Fruit fly (Drosophila melanogaster) whole organism, embryonic: Measurements from ENCODE around the gene CG14212.
A peak's percentile ranks its signal among the peaks of the same experiment; 100 is the strongest.

Experiments
- Antp ChIP-seq: fragments of 200-800 bp; sonication (Bioruptor generic); optimal IDR thresholded peaks from 3 replicates; lab custom pipeline; 2016; ENCODE audit warnings: missing biosample characterization, missing genetic modification characterization
- Atf3 ChIP-seq: fragments of 200-800 bp; sonication (Bioruptor generic); optimal IDR thresholded peaks from 3 replicates; lab custom pipeline; 2016; ENCODE audit warnings: missing biosample characterization, missing genetic modification characterization
- B-H1 ChIP-seq: fragments of 200-800 bp; sonication (Bioruptor generic); IDR thresholded peaks from 3 replicates; pipeline ENCODE4 v1.3.6; 2022; ENCODE audit warnings: missing biosample characterization, missing genetic modification characterization
- Blimp-1 ChIP-seq: fragments of 200-800 bp; sonication (Bioruptor generic); optimal IDR thresholded peaks from 3 replicates; lab custom pipeline; 2018; ENCODE audit warnings: missing biosample characterization, missing genetic modification characterization, mild to moderate bottlenecking, moderate library complexity, missing genetic modification reagents
- BtbVII ChIP-seq: fragments of 200-800 bp; sonication (Bioruptor generic); optimal IDR thresholded peaks from 3 replicates; lab custom pipeline; 2017; ENCODE audit warnings: missing biosample characterization, mild to moderate bottlenecking, missing genetic modification characterization
- CG10462 ChIP-seq: fragments of 200-800 bp; sonication (Bioruptor generic); optimal IDR thresholded peaks from 2 replicates; lab custom pipeline; 2016; ENCODE audit warnings: missing biosample characterization, missing genetic modification characterization
- CG11504 ChIP-seq: fragments of 200-800 bp; sonication (Bioruptor generic); optimal IDR thresholded peaks from 3 replicates; lab custom pipeline; 2019; ENCODE audit warnings: missing biosample characterization, mild to moderate bottlenecking, missing genetic modification characterization, moderate library complexity
- CG11695 ChIP-seq: fragments of 200-800 bp; sonication (Bioruptor generic); IDR thresholded peaks from 3 replicates; pipeline ENCODE4 v1.3.6; 2022; ENCODE audit warnings: missing biosample characterization, missing genetic modification characterization
- CG12236 ChIP-seq: fragments of 200-800 bp; sonication (Bioruptor generic); optimal IDR thresholded peaks from 2 replicates; lab custom pipeline; 2016; ENCODE audit warnings: missing biosample characterization, missing genetic modification characterization
- CG13424 ChIP-seq: fragments of 200-800 bp; sonication (Bioruptor generic); optimal IDR thresholded peaks from 2 replicates; lab custom pipeline; 2019; ENCODE audit warnings: missing biosample characterization, mild to moderate bottlenecking, missing genetic modification characterization, moderate library complexity
- CG14710 ChIP-seq: fragments of 200-800 bp; sonication (Bioruptor generic); optimal IDR thresholded peaks from 3 replicates; lab custom pipeline; 2019; ENCODE audit warnings: missing biosample characterization, mild to moderate bottlenecking, missing genetic modification characterization, moderate library complexity
- CG1602 ChIP-seq: fragments of 200-800 bp; sonication (Bioruptor generic); optimal IDR thresholded peaks from 3 replicates; lab custom pipeline; 2016; ENCODE audit warnings: missing biosample characterization, missing genetic modification characterization
- CG16779 ChIP-seq: fragments of 200-800 bp; sonication (Bioruptor generic); IDR thresholded peaks from 2 replicates; pipeline ENCODE4 v1.3.6; 2022; ENCODE audit warnings: missing biosample characterization, missing genetic modification characterization
- CG18476 ChIP-seq: fragments of 200-800 bp; sonication (Bioruptor generic); optimal IDR thresholded peaks from 2 replicates; lab custom pipeline; 2016; ENCODE audit warnings: missing biosample characterization, mild to moderate bottlenecking, missing genetic modification characterization
- CG18599 ChIP-seq: fragments of 200-800 bp; sonication (Bioruptor generic); optimal IDR thresholded peaks from 3 replicates; lab custom pipeline; 2017; ENCODE audit warnings: missing biosample characterization, missing genetic modification characterization, mild to moderate bottlenecking, moderate library complexity, missing genetic modification reagents
- CG2116 ChIP-seq: fragments of 200-800 bp; sonication (Bioruptor generic); optimal IDR thresholded peaks from 3 replicates; lab custom pipeline; 2018; ENCODE audit warnings: missing biosample characterization, mild to moderate bottlenecking, missing genetic modification characterization
- CG2875 ChIP-seq: fragments of 200-800 bp; sonication (Bioruptor generic); optimal IDR thresholded peaks from 2 replicates; lab custom pipeline; 2017; ENCODE audit warnings: missing biosample characterization, mild to moderate bottlenecking, missing genetic modification characterization, missing genetic modification reagents
- CG31388 ChIP-seq: fragments of 200-800 bp; sonication (Bioruptor generic); optimal IDR thresholded peaks from 2 replicates; lab custom pipeline; 2016; ENCODE audit warnings: missing biosample characterization, missing genetic modification characterization
- CG3726 ChIP-seq: fragments of 200-800 bp; sonication (Bioruptor generic); IDR thresholded peaks from 3 replicates; pipeline ENCODE4, ENCODE4 v1.3.6; 2022; ENCODE audit warnings: missing biosample characterization, missing genetic modification characterization
- CG3995 ChIP-seq: fragments of 200-800 bp; sonication (Bioruptor generic); optimal IDR thresholded peaks from 3 replicates; lab custom pipeline; 2016; ENCODE audit warnings: missing biosample characterization, missing genetic modification characterization
- CG6689 ChIP-seq: fragments of 200-800 bp; sonication (Bioruptor generic); IDR thresholded peaks from 2 replicates; pipeline ENCODE4 v1.3.6; 2022; ENCODE audit warnings: missing biosample characterization, missing genetic modification characterization
- CG6765 ChIP-seq: fragments of 200-800 bp; sonication (Bioruptor generic); optimal IDR thresholded peaks from 3 replicates; lab custom pipeline; 2017; ENCODE audit warnings: missing biosample characterization, mild to moderate bottlenecking, missing genetic modification characterization
- CG6791 ChIP-seq: fragments of 200-800 bp; sonication (Bioruptor generic); IDR thresholded peaks from 3 replicates; pipeline ENCODE4 v1.3.6; 2022; ENCODE audit warnings: missing biosample characterization, missing genetic modification characterization; ENCODE audit not compliant: partially characterized antibody
- CG7786 ChIP-seq: fragments of 200-800 bp; sonication (Bioruptor generic); optimal IDR thresholded peaks from 2 replicates; lab custom pipeline; 2016; ENCODE audit warnings: missing biosample characterization, missing genetic modification characterization
- CG9817 ChIP-seq: fragments of 200-800 bp; sonication (Bioruptor generic); optimal IDR thresholded peaks from 2 replicates; lab custom pipeline; 2018; ENCODE audit warnings: missing biosample characterization, mild to moderate bottlenecking, missing genetic modification characterization, moderate library complexity
- D ChIP-seq, 2 experiments: fragments of 200-800 bp in 1 of 2; fragments of >200 bp in 1 of 2; sonication (Bioruptor generic) in 1 of 2; optimal IDR thresholded peaks; 2 replicates in 1 of 2; 3 replicates in 1 of 2; lab custom pipeline; 2017; ENCODE audit warnings: mild to moderate bottlenecking in 1 of 2, missing biosample characterization in 1 of 2, missing genetic modification characterization in 1 of 2, missing genetic modification reagents in 1 of 2
- Drgx ChIP-seq: fragments of 200-800 bp; sonication (Bioruptor generic); IDR thresholded peaks from 2 replicates; pipeline ENCODE4 v1.3.6; 2022; ENCODE audit warnings: missing biosample characterization, missing genetic modification characterization
- Hmr ChIP-seq: fragments of 200-800 bp; sonication (Bioruptor generic); optimal IDR thresholded peaks from 3 replicates; lab custom pipeline; 2017; ENCODE audit warnings: mild to moderate bottlenecking, missing biosample characterization, missing genetic modification reagents, missing genetic modification characterization
- Hmx ChIP-seq: fragments of 200-800 bp; sonication (Bioruptor generic); optimal IDR thresholded peaks from 2 replicates; lab custom pipeline; 2016; ENCODE audit warnings: missing biosample characterization, missing genetic modification characterization
- Hr51 ChIP-seq, 2 experiments: fragments of 200-800 bp; sonication (Bioruptor generic); optimal IDR thresholded peaks; 2 replicates in 1 of 2; 3 replicates in 1 of 2; lab custom pipeline; 2016 to 2018; ENCODE audit warnings: missing biosample characterization in 2 of 2, missing genetic modification characterization in 2 of 2, mild to moderate bottlenecking in 1 of 2, moderate library complexity in 1 of 2
- Lhr ChIP-seq: fragments of 200-800 bp; sonication (Bioruptor generic); optimal IDR thresholded peaks from 3 replicates; lab custom pipeline; 2017; ENCODE audit warnings: mild to moderate bottlenecking, missing biosample characterization, missing genetic modification reagents, missing genetic modification characterization
- Lpt ChIP-seq: fragments of >200 bp; optimal IDR thresholded peaks from 2 replicates; lab custom pipeline; 2018; ENCODE audit warnings: missing biosample characterization, missing genetic modification characterization
- Med ChIP-seq: fragments of 200-800 bp; sonication (Bioruptor generic); peaks from one replicate; lab custom pipeline; 2016; ENCODE audit warnings: missing biosample characterization, missing genetic modification characterization, mild to moderate bottlenecking, inconsistent platforms, moderate library complexity
- Ravus ChIP-seq: fragments of 200-800 bp; sonication (Bioruptor generic); IDR thresholded peaks from 2 replicates; pipeline ENCODE4 v1.3.6; 2022; ENCODE audit warnings: missing biosample characterization, missing genetic modification characterization
- Rx ChIP-seq: fragments of 200-800 bp; sonication (Bioruptor generic); IDR thresholded peaks from 2 replicates; pipeline ENCODE4 v1.3.6; 2022; ENCODE audit warnings: missing biosample characterization, missing genetic modification characterization
- Taf1 ChIP-seq: fragments of 200-800 bp; sonication (Bioruptor generic); IDR thresholded peaks from 2 replicates; pipeline ENCODE4 v1.3.6; 2022; ENCODE audit warnings: missing biosample characterization, missing genetic modification characterization
- ab ChIP-seq: fragments of 200-800 bp; sonication (Bioruptor generic); optimal IDR thresholded peaks from 2 replicates; lab custom pipeline; 2016; ENCODE audit warnings: missing biosample characterization, missing genetic modification characterization
- bigmax ChIP-seq: fragments of 200-800 bp; sonication (Bioruptor generic); optimal IDR thresholded peaks from 2 replicates; lab custom pipeline; 2018; ENCODE audit warnings: missing biosample characterization, mild to moderate bottlenecking, missing genetic modification characterization
- cato ChIP-seq: fragments of 200-800 bp; sonication (Bioruptor generic); optimal IDR thresholded peaks from 2 replicates; lab custom pipeline; 2016; ENCODE audit warnings: missing biosample characterization, missing genetic modification characterization, borderline replicate concordance
- chm ChIP-seq: fragments of 200-800 bp; sonication (Bioruptor generic); IDR thresholded peaks from 2 replicates; pipeline ENCODE4 v1.3.6; 2022; ENCODE audit warnings: missing biosample characterization, missing genetic modification characterization
- dan ChIP-seq: fragments of 200-800 bp; sonication (Bioruptor generic); IDR thresholded peaks from 2 replicates; pipeline ENCODE4 v1.3.6; 2022; ENCODE audit warnings: missing biosample characterization, missing genetic modification characterization
- ewg ChIP-seq: fragments of 200-800 bp; sonication (Bioruptor generic); optimal IDR thresholded peaks from 3 replicates; lab custom pipeline; 2017; ENCODE audit warnings: mild to moderate bottlenecking, missing biosample characterization, missing genetic modification reagents, missing genetic modification characterization
- gcm2 ChIP-seq: fragments of 200-800 bp; sonication (Bioruptor generic); optimal IDR thresholded peaks from 2 replicates; lab custom pipeline; 2016; ENCODE audit warnings: missing biosample characterization, missing genetic modification characterization
- oc ChIP-seq: fragments of 200-800 bp; sonication (Bioruptor generic); optimal IDR thresholded peaks from 2 replicates; lab custom pipeline; 2018; ENCODE audit warnings: missing biosample characterization, mild to moderate bottlenecking, missing genetic modification characterization, moderate library complexity
- sc ChIP-seq, 3 experiments: fragments of >200 bp in 2 of 3; fragments of 200-800 bp in 1 of 3; sonication (Bioruptor generic) in 1 of 3; optimal IDR thresholded peaks; 2 replicates in 2 of 3; 3 replicates in 1 of 3; lab custom pipeline; 2017; ENCODE audit warnings: mild to moderate bottlenecking in 1 of 3, missing biosample characterization in 1 of 3, missing genetic modification characterization in 1 of 3, missing genetic modification reagents in 1 of 3
- sisA ChIP-seq: fragments of 200-800 bp; sonication (Bioruptor generic); IDR thresholded peaks from 2 replicates; pipeline ENCODE4 v1.3.6; 2022; ENCODE audit warnings: missing biosample characterization, missing genetic modification characterization
- tll ChIP-seq, 2 experiments: fragments of 200-800 bp in 1 of 2; fragments of >200 bp in 1 of 2; sonication (Bioruptor generic) in 1 of 2; optimal IDR thresholded peaks; 2 replicates each; lab custom pipeline; 2017 to 2019; ENCODE audit warnings: missing biosample characterization in 2 of 2, missing genetic modification characterization in 2 of 2, mild to moderate bottlenecking in 1 of 2, moderate library complexity in 1 of 2
- vvl ChIP-seq: fragments of 200-800 bp; sonication (Bioruptor generic); IDR thresholded peaks from 2 replicates; pipeline ENCODE4 v1.3.6; 2022; ENCODE audit warnings: missing biosample characterization, missing genetic modification characterization
- wek ChIP-seq: fragments of 200-800 bp; sonication (Bioruptor generic); optimal IDR thresholded peaks from 3 replicates; lab custom pipeline; 2018; ENCODE audit warnings: missing biosample characterization, mild to moderate bottlenecking, missing genetic modification characterization, moderate library complexity

CG14212 gene

dm6 chrX:19645873-19646541, 20.5 kb downstream of the CG14212 start, which contains the start of gene Arp10 (continued):
- TF ChIP-seq gcm2 = no peak
- no peak for TF ChIP-seq CG3726 (GFP tag; lab: Robert Waterston, UW)
- TF ChIP-seq sc (optimal IDR thresholded peaks at IDR 0.05; lab: Kevin White, UChicago) = no peak
- TF ChIP-seq sc (GFP tag; optimal IDR thresholded peaks at IDR 0.05; lab: Kevin White, UChicago) = no peak
- no peak for TF ChIP-seq ewg (GFP tag; lab: Kevin White, UChicago)
- peak; percentile 57 for TF ChIP-seq Med
- no peak for TF ChIP-seq CG2875
- no peak for TF ChIP-seq dan (GFP tag; lab: Robert Waterston, UW)
- 0 out of 3 replicates have a peak, but pooled peaks have one; percentile 50 for TF ChIP-seq CG6791 (GFP tag; lab: Robert Waterston, UW)
- TF ChIP-seq CG6765 (GFP tag; lab: Kevin White, UChicago) = no peak
- no peak for TF ChIP-seq chm (GFP tag; lab: Robert Waterston, UW)
- TF ChIP-seq CG31388 = no peak
- no peak for TF ChIP-seq B-H1 (GFP tag; lab: Robert Waterston, UW)
- no peak for TF ChIP-seq Lhr (GFP tag; lab: Kevin White, UChicago)
- TF ChIP-seq sisA (GFP tag; lab: Robert Waterston, UW) = no peak
- no peak for TF ChIP-seq CG11504 (tag; lab: Kevin White, UChicago)
- no peak for TF ChIP-seq CG18476
- TF ChIP-seq Hr51 (GFP tag; optimal IDR thresholded peaks at IDR 0.05; lab: Kevin White, UChicago) = no peak
- TF ChIP-seq Drgx = no peak
- no peak for TF ChIP-seq wek
- TF ChIP-seq oc (tag; lab: Kevin White, UChicago) = no peak
- TF ChIP-seq CG12236 (GFP tag; lab: Kevin White, UChicago) = no peak
- TF ChIP-seq Ravus = no peak
- TF ChIP-seq CG18599 (GFP tag; lab: Kevin White, UChicago) = no peak
- no peak for TF ChIP-seq Hmx (GFP tag; lab: Kevin White, UChicago)
- no peak for TF ChIP-seq cato (GFP tag; lab: Kevin White, UChicago)
- no peak for TF ChIP-seq BtbVII (GFP tag; lab: Kevin White, UChicago)
- TF ChIP-seq CG9817 (tag; lab: Kevin White, UChicago) = no peak
- no peak; the same call in 1 of the 2 replicates for TF ChIP-seq CG6689
- no peak for TF ChIP-seq Rx (GFP tag; lab: Robert Waterston, UW)
- no peak for TF ChIP-seq Atf3 (GFP tag; lab: Kevin White, UChicago)
- TF ChIP-seq Taf1 = no peak
- TF ChIP-seq CG11695 (GFP tag; lab: Robert Waterston, UW) = no peak
- TF ChIP-seq CG7786 = no peak
- TF ChIP-seq Antp (GFP tag; lab: Kevin White, UChicago) = peak; percentile 0
- TF ChIP-seq CG10462 (GFP tag; lab: Kevin White, UChicago) = no peak
- peak; percentile 14 for TF ChIP-seq CG13424 (tag; lab: Kevin White, UChicago)
- TF ChIP-seq CG1602 (GFP tag; lab: Kevin White, UChicago) = no peak
- no peak for TF ChIP-seq vvl (GFP tag; lab: Robert Waterston, UW)
- TF ChIP-seq Hmr = no peak
- peak; percentile 54 for TF ChIP-seq CG14710 (tag; lab: Kevin White, UChicago)
- TF ChIP-seq Blimp-1 (GFP tag; lab: Kevin White, UChicago) = no peak
- no peak for TF ChIP-seq tll (GFP tag; optimal IDR thresholded peaks at IDR 0.05; lab: Kevin White, UChicago)
- peak; percentile 75 for TF ChIP-seq CG3995 (GFP tag; lab: Kevin White, UChicago)
- no peak for TF ChIP-seq bigmax (GFP tag; lab: Kevin White, UChicago)
- no peak for TF ChIP-seq CG16779 (GFP tag; lab: Robert Waterston, UW)
- TF ChIP-seq Lpt (GFP tag; lab: Kevin White, UChicago) = no peak
- peak; percentile 61 for TF ChIP-seq CG2116 (GFP tag; lab: Kevin White, UChicago)
- no peak for TF ChIP-seq D (optimal IDR thresholded peaks at IDR 0.05; lab: Kevin White, UChicago)
- TF ChIP-seq D (GFP tag; optimal IDR thresholded peaks at IDR 0.05; lab: Kevin White, UChicago) = no peak
- TF ChIP-seq ab = no peak
